Worm (Caenorhabditis elegans) whole organism, L4 larva: ENCODE results near the gene ptp-3.
A peak's percentile ranks its signal among the peaks of the same experiment; 100 is the strongest.

Experiments used
- F44E2.7 ChIP-seq: fragments of 200-800 bp; sonication (Bioruptor generic); IDR thresholded peaks from 2 replicates; pipeline ENCODE4 v2.1.2; 2022; ENCODE audit warnings: missing genetic modification characterization, missing compliant biosample characterization
- F49E8.2 ChIP-seq: sonication (generic microtip); optimal IDR thresholded peaks from 2 replicates; lab custom pipeline; 2016; ENCODE audit warnings: missing compliant biosample characterization, mild to moderate bottlenecking, missing genetic modification characterization, borderline replicate concordance
- Y48G9A.11 ChIP-seq: fragments of 200-800 bp; sonication (Bioruptor generic); IDR thresholded peaks from 2 replicates; pipeline ENCODE4 v1.3.6; 2022; ENCODE audit warnings: missing genetic modification reagents, missing genetic modification characterization, missing compliant biosample characterization
- ZK546.5 ChIP-seq, 2 experiments: sonication (generic microtip); optimal IDR thresholded peaks; 2 replicates each; lab custom pipeline; 2017; ENCODE audit warnings: missing biosample characterization in 2 of 2, missing genetic modification characterization in 2 of 2
- aha-1 ChIP-seq: fragments of 150-350 bp; peaks from one replicate; lab custom pipeline; 2014; ENCODE audit warnings: missing biosample characterization, missing genetic modification characterization
- ama-1 ChIP-seq: fragments of 150-350 bp; optimal IDR thresholded peaks from 2 replicates; lab custom pipeline; 2014; ENCODE audit warnings: inconsistent platforms, mixed read lengths
- arid-1 ChIP-seq: fragments of 200-800 bp; sonication (Bioruptor generic); conservative IDR thresholded peaks from 2 replicates; pipeline ENCODE4 v1.3.6; 2022; ENCODE audit warnings: missing genetic modification reagents, missing genetic modification characterization, missing compliant biosample characterization
- attf-4 ChIP-seq: sonication (generic microtip); optimal IDR thresholded peaks from 3 replicates; lab custom pipeline; 2017; ENCODE audit warnings: missing biosample characterization, missing genetic modification characterization
- ceh-20 ChIP-seq: fragments of 200-800 bp; sonication (Bioruptor generic); IDR thresholded peaks from 2 replicates; pipeline ENCODE4 v1.3.6; 2022; ENCODE audit warnings: missing genetic modification reagents, missing genetic modification characterization, missing compliant biosample characterization
- ces-1 ChIP-seq: fragments of 150-350 bp; sonication (generic microtip); optimal IDR thresholded peaks from 4 replicates; lab custom pipeline; 2014; ENCODE audit warnings: missing biosample characterization, missing genetic modification reagents, missing genetic modification characterization
- daf-12 ChIP-seq: fragments of 150-350 bp; optimal IDR thresholded peaks from 2 replicates; lab custom pipeline; 2014; ENCODE audit warnings: missing biosample characterization, missing genetic modification reagents, missing genetic modification characterization
- dmd-6 ChIP-seq: fragments of 200-800 bp; sonication (Bioruptor generic); IDR thresholded peaks from 2 replicates; pipeline ENCODE4 v1.3.6; 2022; ENCODE audit warnings: missing genetic modification reagents, missing genetic modification characterization, missing compliant biosample characterization
- dve-1 ChIP-seq: sonication (generic microtip); optimal IDR thresholded peaks from 2 replicates; lab custom pipeline; 2017; ENCODE audit warnings: antibody characterized with exemption, mild to moderate bottlenecking, missing genetic modification characterization, missing compliant biosample characterization; ENCODE audit not compliant: insufficient read depth
- egl-43 ChIP-seq: fragments of 200-800 bp; sonication (Bioruptor generic); IDR thresholded peaks from 2 replicates; pipeline ENCODE4 v1.3.6; 2022; ENCODE audit warnings: missing genetic modification reagents, missing genetic modification characterization, missing compliant biosample characterization
- fos-1 ChIP-seq: fragments of 150-350 bp; optimal IDR thresholded peaks from 2 replicates; lab custom pipeline; 2014; ENCODE audit warnings: missing biosample characterization, missing genetic modification characterization
- hif-1 ChIP-seq, 2 experiments: sonication (generic microtip); optimal IDR thresholded peaks; 2 replicates each; lab custom pipeline; 2016 to 2017; ENCODE audit warnings: missing compliant biosample characterization in 2 of 2, missing genetic modification characterization in 2 of 2, missing genetic modification reagents in 2 of 2, missing genotype in 2 of 2, mild to moderate bottlenecking in 1 of 2
- hmg-1.1 ChIP-seq: fragments of 200-800 bp; sonication (Bioruptor generic); IDR thresholded peaks from 2 replicates; pipeline ENCODE4 v1.3.6; 2022; ENCODE audit warnings: missing genetic modification reagents, missing genetic modification characterization, missing compliant biosample characterization
- lin-1 ChIP-seq: fragments of 200-800 bp; sonication (Bioruptor generic); IDR thresholded peaks from 2 replicates; pipeline ENCODE4 v1.3.6; 2022; ENCODE audit warnings: missing genetic modification reagents, missing genetic modification characterization, missing compliant biosample characterization
- lin-13 ChIP-seq: fragments of 150-350 bp; optimal IDR thresholded peaks from 2 replicates; lab custom pipeline; 2014; ENCODE audit warnings: missing biosample characterization, missing genetic modification reagents, missing genetic modification characterization
- lin-29 ChIP-seq: fragments of 200-800 bp; sonication (Bioruptor generic); IDR thresholded peaks from 2 replicates; pipeline ENCODE4 v1.3.6; 2022; ENCODE audit warnings: missing genetic modification reagents, missing genetic modification characterization, missing compliant biosample characterization
- lin-38 ChIP-seq: fragments of 200-800 bp; sonication (Bioruptor generic); IDR thresholded peaks from 2 replicates; pipeline ENCODE4 v1.3.6; 2022; ENCODE audit warnings: missing genetic modification reagents, missing genetic modification characterization, missing compliant biosample characterization
- lsy-2 ChIP-seq, 2 experiments: fragments of 150-350 bp in 1 of 2; sonication (generic microtip) in 1 of 2; optimal IDR thresholded peaks; 2 replicates each; lab custom pipeline; 2014 to 2017; ENCODE audit warnings: missing biosample characterization in 2 of 2, missing genetic modification characterization in 2 of 2
- mes-2 ChIP-seq: sonication (generic microtip); optimal IDR thresholded peaks from 2 replicates; lab custom pipeline; 2016; ENCODE audit warnings: missing genotype, mild to moderate bottlenecking, missing genetic modification characterization, missing compliant biosample characterization; ENCODE audit not compliant: poor library complexity, severe bottlenecking
- nhr-111 ChIP-seq: fragments of 200-800 bp; sonication (Bioruptor generic); optimal IDR thresholded peaks from 2 replicates; lab custom pipeline; 2018; ENCODE audit warnings: mild to moderate bottlenecking, missing genetic modification characterization, missing compliant biosample characterization
- nhr-237 ChIP-seq: sonication (generic microtip); optimal IDR thresholded peaks from 2 replicates; lab custom pipeline; 2017; ENCODE audit warnings: missing biosample characterization, missing genetic modification characterization
- nhr-25 ChIP-seq: sonication (generic microtip); optimal IDR thresholded peaks from 2 replicates; lab custom pipeline; 2017; ENCODE audit warnings: missing genetic modification characterization, mild to moderate bottlenecking, missing compliant biosample characterization, antibody characterized with exemption, moderate library complexity, borderline replicate concordance; ENCODE audit not compliant: insufficient read depth
- nhr-76 ChIP-seq: fragments of 150-350 bp; optimal IDR thresholded peaks from 2 replicates; lab custom pipeline; 2014; ENCODE audit warnings: missing biosample characterization, missing genetic modification characterization
- pha-4 ChIP-seq, 2 experiments: fragments of 150-350 bp in 1 of 2; fragments of 200-800 bp in 1 of 2; sonication (Bioruptor generic) in 1 of 2; IDR thresholded peaks in 1 of 2; optimal IDR thresholded peaks in 1 of 2; 2 replicates each; pipeline versions ENCODE4 v1.3.6 to Lab custom; 2014 to 2022; ENCODE audit warnings: missing genetic modification characterization in 2 of 2, missing genetic modification reagents in 2 of 2, missing biosample characterization in 1 of 2, missing compliant biosample characterization in 1 of 2
- php-3 ChIP-seq: fragments of 200-800 bp; sonication (Bioruptor generic); IDR thresholded peaks from 2 replicates; pipeline ENCODE4 v1.3.6; 2022; ENCODE audit warnings: missing genetic modification reagents, missing genetic modification characterization, missing compliant biosample characterization
- sdz-12 ChIP-seq: fragments of 200-800 bp; sonication (Bioruptor generic); optimal IDR thresholded peaks from 2 replicates; lab custom pipeline; 2018; ENCODE audit warnings: mild to moderate bottlenecking, missing genetic modification characterization, missing compliant biosample characterization
- set-16 ChIP-seq: fragments of 200-800 bp; sonication (Bioruptor generic); IDR thresholded peaks from 2 replicates; pipeline ENCODE4 v1.3.6; 2022; ENCODE audit warnings: missing genetic modification reagents, missing genetic modification characterization, missing compliant biosample characterization
- snpc-4 ChIP-seq: fragments of 150-350 bp; optimal IDR thresholded peaks from 2 replicates; lab custom pipeline; 2014; ENCODE audit warnings: missing biosample characterization, missing genetic modification characterization
- tra-1 ChIP-seq: fragments of 200-800 bp; sonication (Bioruptor generic); IDR thresholded peaks from 2 replicates; pipeline ENCODE4 v1.3.6; 2022; ENCODE audit warnings: missing genetic modification reagents, missing genetic modification characterization, missing compliant biosample characterization
- unc-62 ChIP-seq, 3 experiments: fragments of 150-350 bp in 1 of 3; sonication (generic microtip); optimal IDR thresholded peaks in 2 of 3; peaks in 1 of 3; 1 replicate in 1 of 3; 2 replicates in 2 of 3; lab custom pipeline; 2014 to 2017; ENCODE audit warnings: missing biosample characterization in 3 of 3, missing genetic modification characterization in 3 of 3, missing genetic modification reagents in 3 of 3, missing genotype in 1 of 3
- zfp-2 ChIP-seq: sonication (generic microtip); optimal IDR thresholded peaks from 2 replicates; lab custom pipeline; 2016; ENCODE audit warnings: mild to moderate bottlenecking, missing genetic modification characterization, missing compliant biosample characterization
- zfp-3 ChIP-seq: fragments of 200-800 bp; sonication (Bioruptor generic); conservative IDR thresholded peaks from 2 replicates; pipeline ENCODE4 v1.3.6; 2022; ENCODE audit warnings: missing genetic modification reagents, missing genetic modification characterization, missing compliant biosample characterization

Gene ptp-3

DNA sequence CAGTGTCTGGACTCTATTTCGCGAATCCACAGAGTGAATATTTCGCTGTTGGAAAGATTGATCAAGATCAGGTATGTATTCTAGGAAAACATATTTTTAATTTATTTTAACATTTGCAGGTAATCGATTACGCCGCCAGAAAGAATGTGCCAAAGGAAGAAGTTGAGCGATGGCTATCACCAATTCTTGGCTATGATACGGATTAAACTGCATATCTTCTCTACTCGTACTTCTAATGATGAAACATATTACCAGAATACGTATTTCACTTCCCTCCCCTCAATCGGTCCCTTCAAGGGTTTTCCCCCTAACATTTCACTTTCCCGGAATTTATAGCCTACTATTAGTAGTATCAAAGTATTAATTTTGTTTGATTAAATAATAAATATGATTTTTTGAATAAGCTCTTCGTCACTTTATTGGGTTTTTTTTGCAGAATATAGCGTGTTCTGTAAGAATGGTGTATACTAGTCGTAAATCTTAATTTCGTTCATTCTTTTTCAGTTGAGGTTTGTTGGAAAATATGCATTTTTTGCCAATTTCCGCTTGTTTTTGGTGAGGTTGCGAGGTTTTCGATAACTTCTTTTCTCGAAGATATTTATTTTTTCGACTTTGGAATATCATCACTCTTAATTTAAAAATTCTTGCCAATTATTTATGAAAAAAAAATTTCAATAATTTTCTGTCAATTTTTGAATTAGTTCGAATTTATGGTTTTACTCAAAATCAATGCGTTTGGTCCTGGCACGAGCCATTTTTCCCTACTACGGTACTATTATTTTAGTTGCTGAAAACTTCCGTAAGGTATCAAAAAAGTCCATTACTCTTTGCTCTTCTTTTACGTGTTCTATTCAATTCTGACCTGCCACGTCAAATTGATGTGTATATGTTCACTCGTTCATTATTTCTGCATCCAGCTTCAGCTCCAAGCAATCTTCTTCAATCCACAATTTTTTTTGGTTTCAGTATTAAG is 44.4 kb upstream of the ptp-3 start:
- TF ChIP-seq hif-1 (tag; optimal IDR thresholded peaks at IDR 0.05; lab: Kevin White, UChicago): peak in 1 of 2 experiments; percentile 22
- TF ChIP-seq ceh-20 (GFP tag; lab: Robert Waterston, UW): 0 out of 2 replicates have a peak, but pooled peaks have one; percentile 7
- TF ChIP-seq ama-1 (lab: Kevin White, UChicago): peak; percentile 62
- peak; percentile 35; the same call in 1 of the 2 replicates for TF ChIP-seq php-3 (GFP tag; lab: Robert Waterston, UW)
- no peak for TF ChIP-seq snpc-4 (tag; lab: Kevin White, UChicago)
- no peak for TF ChIP-seq dve-1 (tag; lab: Kevin White, UChicago)
- TF ChIP-seq nhr-111 (GFP tag; lab: Kevin White, UChicago): peak; percentile 5
- no peak for TF ChIP-seq set-16 (GFP tag; lab: Robert Waterston, UW)
- 0 out of 2 replicates have a peak, but pooled peaks have one; percentile 62 for TF ChIP-seq F44E2.7 (GFP tag; lab: Robert Waterston, UW)
- peak; percentile 95 for TF ChIP-seq aha-1 (tag; lab: Kevin White, UChicago)
- TF ChIP-seq tra-1: no peak
- TF ChIP-seq lin-38 (GFP tag; lab: Robert Waterston, UW): peak; percentile 33; the same call in 1 of the 2 replicates
- TF ChIP-seq dmd-6 (GFP tag; lab: Robert Waterston, UW): peak; percentile 13; the same call in 1 of the 2 replicates
- TF ChIP-seq sdz-12 (GFP tag; lab: Kevin White, UChicago): no peak
- no peak for TF ChIP-seq ces-1 (GFP tag; lab: Kevin White, UChicago)
- TF ChIP-seq nhr-25 (tag; lab: Kevin White, UChicago): no peak
- TF ChIP-seq F49E8.2 (tag; lab: Kevin White, UChicago): no peak

DNA sequence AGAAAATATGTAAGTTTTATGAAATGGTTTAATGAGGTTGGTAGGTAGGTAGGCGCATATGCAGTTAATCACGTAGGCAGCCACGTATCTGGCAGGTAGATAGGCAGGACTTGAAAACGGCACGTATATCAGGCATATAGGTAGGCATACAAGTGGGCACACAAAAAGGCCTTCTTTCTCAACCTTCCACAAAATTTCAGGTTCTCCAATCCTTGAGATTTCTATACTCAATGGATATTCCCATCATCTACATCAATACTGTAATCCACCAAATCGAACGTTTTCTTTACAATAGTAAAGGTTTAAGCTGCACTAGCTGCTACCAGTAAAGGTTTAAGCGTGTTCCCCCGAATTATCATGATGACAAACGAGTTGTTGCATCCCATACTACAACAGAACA is 43.0 kb upstream of the ptp-3 start:
- TF ChIP-seq dve-1 (tag; lab: Kevin White, UChicago) (no peak), daf-12 (no peak), zfp-2 (tag; lab: Kevin White, UChicago) (no peak), ZK546.5 (tag; optimal IDR thresholded peaks at IDR 0.05; lab: Kevin White, UChicago) (no peak), lsy-2 (tag; optimal IDR thresholded peaks at IDR 0.05; lab: Kevin White, UChicago) (no peak), lin-29 (GFP tag; lab: Robert Waterston, UW) (no peak), lin-1 (GFP tag; lab: Robert Waterston, UW) (no peak), nhr-76 (tag; lab: Kevin White, UChicago) (no peak), zfp-3 (GFP tag; lab: Robert Waterston, UW) (no peak), hmg-1.1 (GFP tag; lab: Robert Waterston, UW) (no peak), fos-1 (tag; lab: Kevin White, UChicago) (no peak), attf-4 (tag; lab: Kevin White, UChicago) (no peak)

DNA sequence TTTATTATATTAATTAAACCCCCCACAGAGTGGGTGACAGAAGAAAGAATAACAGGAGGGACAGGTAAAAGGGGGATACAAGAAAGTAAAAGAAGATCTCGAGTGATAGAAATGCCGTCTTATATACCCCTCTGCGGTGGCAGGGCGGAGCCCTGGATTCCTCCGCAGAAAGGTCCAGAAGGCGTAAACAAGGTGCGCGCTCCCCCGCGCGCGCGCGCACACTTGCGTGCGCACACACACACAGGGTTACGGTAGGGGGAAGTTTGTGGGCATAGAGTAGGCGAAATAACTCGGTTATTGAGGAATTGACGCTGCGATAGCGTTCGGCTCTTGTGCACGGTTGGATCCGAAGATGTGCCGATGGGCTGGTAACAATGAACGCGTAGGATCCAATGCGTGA is 42.6 kb upstream of the ptp-3 start:
- TF ChIP-seq set-16 (GFP tag; lab: Robert Waterston, UW): peak; percentile 96
- peak; percentile 62; the same call in 1 of the 2 replicates for TF ChIP-seq egl-43
- TF ChIP-seq Y48G9A.11 (GFP tag; lab: Robert Waterston, UW): 0 out of 2 replicates have a peak, but pooled peaks have one; percentile 6

DNA sequence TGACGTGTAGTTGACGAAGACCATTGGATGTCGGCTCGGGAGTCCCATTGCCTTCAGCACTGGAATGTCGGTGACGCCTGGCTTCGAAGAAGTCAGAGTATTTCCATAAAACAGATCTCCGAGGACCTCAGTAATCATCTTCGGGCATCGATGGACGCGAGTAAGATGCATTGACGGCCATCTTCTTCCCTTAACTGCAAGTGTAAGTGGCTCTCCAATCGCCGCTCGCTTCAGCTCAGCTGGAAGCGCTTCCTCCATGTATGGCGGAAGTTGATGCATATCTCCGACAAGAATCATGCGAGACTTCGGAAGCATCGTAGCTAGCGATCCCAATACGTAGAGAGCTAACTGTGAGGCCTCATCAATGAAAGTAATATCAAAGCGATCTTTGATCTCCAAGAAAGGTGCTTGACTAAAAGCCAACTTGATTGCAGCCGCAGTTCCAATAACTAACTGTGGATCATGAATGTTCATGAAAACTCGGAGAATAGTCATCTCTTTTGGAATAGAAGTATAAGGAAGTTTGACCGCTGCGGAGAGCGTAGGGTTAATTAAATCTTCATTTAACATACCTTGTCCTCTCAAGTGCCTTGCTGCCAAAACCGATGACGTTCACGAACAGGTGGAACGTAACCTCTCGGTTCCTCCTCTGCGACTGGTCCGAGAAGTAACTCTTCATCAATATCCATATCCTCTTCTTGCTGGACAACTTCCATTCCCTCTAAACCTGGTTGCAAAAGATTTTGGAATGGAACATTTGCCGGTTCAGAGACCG is 41.2 kb upstream of the ptp-3 start:
- TF ChIP-seq mes-2 (no peak), ces-1 (GFP tag; lab: Kevin White, UChicago) (no peak), lin-38 (GFP tag; lab: Robert Waterston, UW) (peak; percentile 60), pha-4 (GFP tag; IDR thresholded peaks at IDR 0.05; lab: Robert Waterston, UW) (no peak), pha-4 (tag; optimal IDR thresholded peaks at IDR 0.05; lab: Kevin White, UChicago) (no peak), unc-62 (GFP tag; optimal IDR thresholded peaks at IDR 0.05 in 1 of 2; lab: Kevin White, UChicago) (peak in 1 of 2 experiments; percentile 20), unc-62 (tag; optimal IDR thresholded peaks at IDR 0.05; lab: Kevin White, UChicago) (no peak), nhr-237 (tag; lab: Kevin White, UChicago) (no peak), set-16 (GFP tag; lab: Robert Waterston, UW) (peak; percentile 19; the same call in 1 of the 2 replicates), lin-13 (peak; percentile 13), F49E8.2 (tag; lab: Kevin White, UChicago) (peak; percentile 25), arid-1 (GFP tag; lab: Robert Waterston, UW) (0 out of 2 replicates have a peak, but pooled peaks have one; percentile 8)
